Fruit fly (Drosophila melanogaster) whole organism, prepupa: ENCODE results near the gene CG5326.

Source experiments
- Blimp-1 ChIP-seq: fragments of 200-800 bp; sonication (Bioruptor generic); optimal IDR thresholded peaks from 3 replicates; lab custom pipeline; 2017; ENCODE audit warnings: missing biosample characterization, missing genetic modification characterization, mild to moderate bottlenecking, moderate library complexity, missing genetic modification reagents
- CG10631 ChIP-seq: fragments of 200-800 bp; sonication (Bioruptor generic); optimal IDR thresholded peaks from 2 replicates; lab custom pipeline; 2016; ENCODE audit warnings: missing biosample characterization, missing genetic modification characterization
- CG11902 ChIP-seq: fragments of 200-800 bp; sonication (Bioruptor generic); optimal IDR thresholded peaks from 3 replicates; lab custom pipeline; 2016; ENCODE audit warnings: missing biosample characterization, missing genetic modification characterization
- CG15336 ChIP-seq: fragments of 200-800 bp; sonication (Bioruptor generic); IDR thresholded peaks from 2 replicates; pipeline ENCODE4 v1.3.6; 2022; ENCODE audit warnings: missing biosample characterization, missing genetic modification characterization
- CG16779 ChIP-seq: fragments of 200-800 bp; sonication (Bioruptor generic); optimal IDR thresholded peaks from 3 replicates; lab custom pipeline; 2017; ENCODE audit warnings: missing biosample characterization, mild to moderate bottlenecking, missing genetic modification characterization
- CG3032 ChIP-seq: fragments of 200-800 bp; optimal IDR thresholded peaks from 2 replicates; lab custom pipeline; 2019; ENCODE audit warnings: missing biosample characterization, mild to moderate bottlenecking, missing genetic modification characterization, moderate library complexity
- CG32006 ChIP-seq: fragments of 200-800 bp; sonication (Bioruptor generic); optimal IDR thresholded peaks from 3 replicates; lab custom pipeline; 2017; ENCODE audit warnings: missing biosample characterization, mild to moderate bottlenecking, missing genetic modification characterization
- CG34406 ChIP-seq: fragments of 200-800 bp; sonication (Bioruptor generic); optimal IDR thresholded peaks from 3 replicates; lab custom pipeline; 2016; ENCODE audit warnings: missing biosample characterization, missing genetic modification characterization
- CG6163 ChIP-seq: fragments of 200-800 bp; sonication (Bioruptor generic); IDR thresholded peaks from 3 replicates; pipeline ENCODE4 v1.3.6; 2022; ENCODE audit warnings: missing biosample characterization, missing genetic modification characterization
- CG6276 ChIP-seq: fragments of 200-800 bp; sonication (Bioruptor generic); optimal IDR thresholded peaks from 2 replicates; lab custom pipeline; 2017; ENCODE audit warnings: missing biosample characterization, mild to moderate bottlenecking, missing genetic modification characterization
- CG6792 ChIP-seq: fragments of 200-800 bp; sonication (Bioruptor generic); optimal IDR thresholded peaks from 3 replicates; lab custom pipeline; 2016; ENCODE audit warnings: missing biosample characterization, missing genetic modification characterization
- CG6808 ChIP-seq: fragments of 200-800 bp; sonication (Bioruptor generic); optimal IDR thresholded peaks from 3 replicates; lab custom pipeline; 2017; ENCODE audit warnings: missing biosample characterization, missing genetic modification characterization, mild to moderate bottlenecking, moderate library complexity, missing genetic modification reagents
- CG6854 ChIP-seq: fragments of 200-800 bp; sonication (Bioruptor generic); optimal IDR thresholded peaks from 2 replicates; lab custom pipeline; 2017; ENCODE audit warnings: missing biosample characterization, mild to moderate bottlenecking, missing genetic modification characterization
- CG7368 ChIP-seq: fragments of 200-800 bp; sonication (Bioruptor generic); optimal IDR thresholded peaks from 3 replicates; lab custom pipeline; 2016; ENCODE audit warnings: missing biosample characterization, missing genetic modification characterization
- CG8119 ChIP-seq: fragments of 200-800 bp; sonication (Bioruptor generic); IDR thresholded peaks from 3 replicates; pipeline ENCODE4 v1.3.6; 2022; ENCODE audit warnings: missing biosample characterization, missing genetic modification characterization
- CG8319 ChIP-seq: fragments of 200-800 bp; sonication (Bioruptor generic); optimal IDR thresholded peaks from 3 replicates; lab custom pipeline; 2016; ENCODE audit warnings: missing biosample characterization, missing genetic modification characterization
- CG8632 ChIP-seq: fragments of 200-800 bp; sonication (Bioruptor generic); optimal IDR thresholded peaks from 3 replicates; lab custom pipeline; 2016; ENCODE audit warnings: missing biosample characterization, missing genetic modification characterization
- Eip78C ChIP-seq: fragments of 200-800 bp; sonication (Bioruptor generic); peaks from one replicate; lab custom pipeline; 2016; ENCODE audit warnings: missing biosample characterization, missing genetic modification characterization
- Gug ChIP-seq: fragments of 200-800 bp; sonication (Bioruptor generic); IDR thresholded peaks from 2 replicates; pipeline ENCODE4 v1.3.6; 2022; ENCODE audit warnings: missing biosample characterization, missing genetic modification characterization
- Hr38 ChIP-seq: sonication (Bioruptor generic); optimal IDR thresholded peaks from 2 replicates; lab custom pipeline; 2016; ENCODE audit warnings: missing biosample characterization, missing genetic modification characterization
- Hr39 ChIP-seq: fragments of 200-800 bp; sonication (Bioruptor generic); optimal IDR thresholded peaks from 2 replicates; lab custom pipeline; 2016; ENCODE audit warnings: missing biosample characterization, missing genetic modification characterization
- Met ChIP-seq: fragments of 200-800 bp; sonication (Bioruptor generic); optimal IDR thresholded peaks from 3 replicates; lab custom pipeline; 2016; ENCODE audit warnings: missing biosample characterization, missing genetic modification characterization
- Smox ChIP-seq: fragments of 200-800 bp; sonication (Bioruptor generic); optimal IDR thresholded peaks from 3 replicates; lab custom pipeline; 2016; ENCODE audit warnings: missing biosample characterization, missing genetic modification characterization
- Sox14 ChIP-seq: fragments of 200-800 bp; sonication (Bioruptor generic); optimal IDR thresholded peaks from 3 replicates; lab custom pipeline; 2016; ENCODE audit warnings: missing biosample characterization, missing genetic modification characterization
- Sox15 ChIP-seq: fragments of 200-800 bp; sonication (Bioruptor generic); optimal IDR thresholded peaks from 3 replicates; lab custom pipeline; 2016; ENCODE audit warnings: missing biosample characterization, missing genetic modification characterization
- achi ChIP-seq: fragments of 200-800 bp; sonication (Bioruptor generic); optimal IDR thresholded peaks from 3 replicates; lab custom pipeline; 2016; ENCODE audit warnings: missing biosample characterization, missing genetic modification characterization
- cyc ChIP-seq: fragments of 200-800 bp; sonication (Bioruptor generic); optimal IDR thresholded peaks from 3 replicates; lab custom pipeline; 2016; ENCODE audit warnings: missing biosample characterization, missing genetic modification characterization
- dsx ChIP-seq: fragments of 200-800 bp; optimal IDR thresholded peaks from 3 replicates; lab custom pipeline; 2019; ENCODE audit warnings: missing biosample characterization, mild to moderate bottlenecking, missing genetic modification characterization, moderate library complexity; ENCODE audit not compliant: poor library complexity, severe bottlenecking
- eg ChIP-seq: fragments of 200-800 bp; sonication (Bioruptor generic); IDR thresholded peaks from 3 replicates; pipeline ENCODE4 v1.3.6; 2022; ENCODE audit warnings: missing biosample characterization, missing genetic modification characterization
- fd85E ChIP-seq: fragments of 200-800 bp; sonication (Bioruptor generic); optimal IDR thresholded peaks from 3 replicates; lab custom pipeline; 2016; ENCODE audit warnings: missing biosample characterization, missing genetic modification characterization
- fkh ChIP-seq: fragments of 200-800 bp; sonication (Bioruptor generic); optimal IDR thresholded peaks from 3 replicates; lab custom pipeline; 2017; ENCODE audit warnings: missing biosample characterization, mild to moderate bottlenecking, missing genetic modification characterization, moderate library complexity
- pdm3 ChIP-seq: fragments of 200-800 bp; sonication (Bioruptor generic); optimal IDR thresholded peaks from 3 replicates; lab custom pipeline; 2016; ENCODE audit warnings: missing biosample characterization, missing genetic modification characterization
- salr ChIP-seq, 2 experiments: fragments of 200-800 bp; sonication (Bioruptor generic); optimal IDR thresholded peaks; 3 replicates each; lab custom pipeline; 2016 to 2018; ENCODE audit warnings: missing biosample characterization in 2 of 2, missing genetic modification characterization in 2 of 2, mild to moderate bottlenecking in 1 of 2
- svp ChIP-seq: fragments of 200-800 bp; sonication (Bioruptor generic); peaks from one replicate; lab custom pipeline; 2016; ENCODE audit warnings: missing biosample characterization, missing genetic modification characterization
- vri ChIP-seq: fragments of 200-800 bp; sonication (Bioruptor generic); optimal IDR thresholded peaks from 3 replicates; lab custom pipeline; 2016; ENCODE audit warnings: missing biosample characterization, mild to moderate bottlenecking, missing genetic modification characterization

Gene CG5326

dm6 chr3R:22587419-22587963 lies 47.8 kb upstream of the CG5326 start, which contains the start of gene Efa6 (continued):
- peak; percentile 53 for TF ChIP-seq Sox14 (GFP tag; lab: Kevin White, UChicago)
- TF ChIP-seq CG8319 (GFP tag; lab: Kevin White, UChicago), result no peak
- TF ChIP-seq Blimp-1 (GFP tag; lab: Kevin White, UChicago), result no peak
- TF ChIP-seq Sox15 (GFP tag; lab: Kevin White, UChicago), result peak; percentile 12
- peak; percentile 21 for TF ChIP-seq CG11902 (GFP tag; lab: Kevin White, UChicago)
- peak; percentile 6 for TF ChIP-seq Hr39 (GFP tag; lab: Kevin White, UChicago)
- peak; percentile 50 for TF ChIP-seq fkh (GFP tag; lab: Kevin White, UChicago)
- TF ChIP-seq, all 60 proteins: peak for 22

dm6 chr3R:22586525-22586924 lies 46.8 kb upstream of the CG5326 start, which contains the start of gene btn:
Gene btn, minus strand, starts transcription at chr3R:22586625.
- TF ChIP-seq CG10631 (no peak), dsx (GFP tag; lab: Kevin White, UChicago) (no peak), vri (no peak), CG7368 (no peak), Sox15 (GFP tag; lab: Kevin White, UChicago) (no peak), CG8632 (GFP tag; lab: Kevin White, UChicago) (no peak), Hr38 (GFP tag; lab: Kevin White, UChicago) (no peak), CG8319 (GFP tag; lab: Kevin White, UChicago) (no peak), CG6808 (no peak), CG34406 (GFP tag; lab: Kevin White, UChicago) (no peak), fd85E (GFP tag; lab: Kevin White, UChicago) (no peak), salr (GFP tag; optimal IDR thresholded peaks at IDR 0.05; lab: Kevin White, UChicago) (no peak), Met (no peak), eg (GFP tag; lab: Robert Waterston, UW) (no peak), CG6163 (GFP tag; lab: Robert Waterston, UW) (no peak), CG32006 (GFP tag; lab: Kevin White, UChicago) (no peak), Hr39 (GFP tag; lab: Kevin White, UChicago) (no peak), Blimp-1 (GFP tag; lab: Kevin White, UChicago) (no peak)

DNA sequence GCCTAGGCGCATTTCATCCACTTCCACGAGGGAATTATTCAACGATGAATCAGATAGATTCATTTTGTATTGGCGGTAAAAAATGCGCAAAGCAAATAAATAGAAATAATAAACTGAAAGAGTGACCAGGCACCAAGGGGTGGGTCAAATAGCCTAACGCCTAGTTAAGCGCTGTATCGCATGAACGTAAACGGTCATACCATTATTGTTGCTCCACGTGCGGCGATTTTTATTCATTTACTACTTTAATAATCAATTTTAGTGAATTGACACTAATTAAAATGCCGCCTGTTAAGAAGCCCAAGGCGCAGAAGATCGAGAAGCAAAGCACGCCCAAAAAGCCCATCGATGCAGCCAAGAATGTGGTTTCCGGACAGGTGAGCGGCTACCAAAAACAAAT lies 44.9 kb upstream of the CG5326 start, which contains the start of the genes CG33107 and CG6937:
TSS of gene CG33107 (minus strand) at position 137 of the 400 bp plus-strand sequence.
TSS of gene CG6937 (plus strand) at position 192 of the 400 bp plus-strand sequence.
- TF ChIP-seq Eip78C (GFP tag; lab: Kevin White, UChicago) (peak; percentile 10), fkh (GFP tag; lab: Kevin White, UChicago) (peak; percentile 84), Gug (GFP tag; lab: Robert Waterston, UW) (no peak)

- no peak for TF ChIP-seq Smox (GFP tag; lab: Kevin White, UChicago)
- no peak for TF ChIP-seq vri
- no peak for TF ChIP-seq CG6276 (GFP tag; lab: Kevin White, UChicago)
- no peak for TF ChIP-seq CG8119 (GFP tag; lab: Robert Waterston, UW)
- no peak for TF ChIP-seq CG16779 (tag; lab: Kevin White, UChicago)
- TF ChIP-seq svp (GFP tag; lab: Kevin White, UChicago), result no peak
These were observed 43.3 kb upstream of the CG5326 start, which contains the start of gene Dph5 for dm6 chr3R:22582981-22583380. Gene Dph5, minus strand, starts transcription at chr3R:22583225.

DNA sequence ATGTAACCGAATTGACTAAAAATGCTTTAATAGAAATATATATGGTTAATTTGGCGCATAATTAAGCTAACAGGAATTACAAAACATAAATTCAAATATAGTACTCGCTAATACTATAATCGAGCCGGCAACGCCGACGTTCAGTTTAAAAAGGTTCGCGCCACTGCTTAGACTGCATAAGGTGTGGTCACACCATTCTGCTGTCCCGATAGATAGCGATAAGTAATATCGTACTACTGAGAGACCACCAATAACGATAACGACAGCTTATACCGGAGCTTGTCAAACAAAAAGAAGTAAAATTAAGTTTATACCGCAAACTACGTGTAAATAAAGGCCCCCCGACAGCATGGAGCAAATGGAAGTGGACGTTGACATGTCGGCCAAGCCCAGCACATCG lies 40.8 kb upstream of the CG5326 start, which contains the start of gene CSN6:
TSS of gene CSN6 (plus strand) at position 228 of the 400 bp plus-strand sequence.
- TF ChIP-seq CG15336, result no peak
- TF ChIP-seq Sox14 (GFP tag; lab: Kevin White, UChicago), result peak; percentile 36
- peak; percentile 15 for TF ChIP-seq Eip78C (GFP tag; lab: Kevin White, UChicago)
- TF ChIP-seq CG6163 (GFP tag; lab: Robert Waterston, UW), result no peak
- peak; percentile 67 for TF ChIP-seq dsx (GFP tag; lab: Kevin White, UChicago)
- no peak for TF ChIP-seq achi (GFP tag; lab: Kevin White, UChicago)
- no peak for TF ChIP-seq CG7368
- no peak for TF ChIP-seq pdm3 (GFP tag; lab: Kevin White, UChicago)
- no peak for TF ChIP-seq CG6854 (GFP tag; lab: Kevin White, UChicago)
- TF ChIP-seq fd85E (GFP tag; lab: Kevin White, UChicago), result no peak
- TF ChIP-seq CG10631, result no peak
- peak; percentile 19 for TF ChIP-seq CG3032 (tag; lab: Kevin White, UChicago)
- no peak for TF ChIP-seq svp (GFP tag; lab: Kevin White, UChicago)
- no peak for TF ChIP-seq cyc (GFP tag; lab: Kevin White, UChicago)
- TF ChIP-seq CG6792, result no peak
